Worm (Caenorhabditis elegans) whole organism, L2 larva: Measurements from ENCODE around the gene ZK105.1.

ENCODE experiments used
- aly-2 ChIP-seq: fragments of 150-350 bp; optimal IDR thresholded peaks from 2 replicates; lab custom pipeline; 2014; ENCODE audit warnings: missing biosample characterization, missing genetic modification characterization
- ama-1 ChIP-seq: fragments of 150-350 bp; optimal IDR thresholded peaks from 2 replicates; lab custom pipeline; 2018; ENCODE audit warnings: inconsistent platforms
- gmeb-1 ChIP-seq: fragments of 150-350 bp; optimal IDR thresholded peaks from 2 replicates; lab custom pipeline; 2014; ENCODE audit warnings: missing biosample characterization, missing genetic modification characterization
- lin-13 ChIP-seq: fragments of 150-350 bp; optimal IDR thresholded peaks from 2 replicates; lab custom pipeline; 2014; ENCODE audit warnings: missing biosample characterization, missing genetic modification reagents, missing genetic modification characterization
- lin-39 ChIP-seq: fragments of 150-350 bp; optimal IDR thresholded peaks from 2 replicates; lab custom pipeline; 2014; ENCODE audit warnings: missing biosample characterization, missing genetic modification reagents, missing genetic modification characterization
- lsy-2 ChIP-seq, 2 experiments: fragments of 150-350 bp in 1 of 2; sonication (generic microtip) in 1 of 2; optimal IDR thresholded peaks; 2 replicates each; lab custom pipeline; 2014 to 2017; ENCODE audit warnings: missing biosample characterization in 2 of 2, missing genetic modification characterization in 2 of 2
- nhr-237 ChIP-seq: fragments of 150-350 bp; optimal IDR thresholded peaks from 2 replicates; lab custom pipeline; 2014; ENCODE audit warnings: missing biosample characterization, missing genetic modification characterization
- nhr-25 ChIP-seq: fragments of 150-350 bp; sonication (generic microtip); optimal IDR thresholded peaks from 3 replicates; lab custom pipeline; 2014; ENCODE audit warnings: missing biosample characterization, missing genetic modification characterization
- nhr-6 ChIP-seq: fragments of 150-350 bp; optimal IDR thresholded peaks from 2 replicates; lab custom pipeline; 2014; ENCODE audit warnings: missing biosample characterization, missing genetic modification characterization
- nhr-77 ChIP-seq: fragments of 150-350 bp; optimal IDR thresholded peaks from 2 replicates; lab custom pipeline; 2014; ENCODE audit warnings: missing biosample characterization, missing genetic modification characterization
- unc-55 ChIP-seq: fragments of 150-350 bp; sonication (generic microtip); optimal IDR thresholded peaks from 3 replicates; lab custom pipeline; 2014; ENCODE audit warnings: missing biosample characterization, missing genetic modification reagents, missing genetic modification characterization
- unc-62 ChIP-seq: fragments of 150-350 bp; optimal IDR thresholded peaks from 2 replicates; lab custom pipeline; 2014; ENCODE audit warnings: missing biosample characterization, missing genetic modification reagents, missing genetic modification characterization
- zag-1 ChIP-seq: fragments of 150-350 bp; optimal IDR thresholded peaks from 2 replicates; lab custom pipeline; 2014; ENCODE audit warnings: missing biosample characterization, missing genetic modification characterization
- ztf-11 ChIP-seq: sonication (generic microtip); optimal IDR thresholded peaks from 2 replicates; lab custom pipeline; 2017; ENCODE audit warnings: missing biosample characterization, missing genetic modification characterization

DNA sequence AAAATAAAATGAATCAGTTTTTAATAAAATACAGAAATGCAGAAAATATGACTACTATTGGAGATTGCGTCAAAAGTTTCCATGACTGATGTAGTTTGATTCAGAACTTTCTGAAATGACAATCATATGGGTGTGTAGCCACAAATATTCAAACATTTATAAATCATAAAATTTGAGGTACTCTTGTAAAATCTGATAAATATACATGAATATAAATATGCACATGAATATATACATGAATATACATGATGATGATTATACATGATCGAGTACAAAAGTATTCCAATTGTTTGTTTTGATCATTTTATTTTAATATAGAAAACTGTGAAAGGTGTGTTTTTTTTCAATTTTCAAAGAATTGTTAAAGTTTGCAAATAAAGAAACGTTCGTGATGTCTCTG, 40.8 kb downstream of the ZK105.1 start, which contains the start of gene T05B11.4:
- TF ChIP-seq lsy-2 (tag; optimal IDR thresholded peaks at IDR 0.05; lab: Kevin White, UChicago) (no peak), nhr-237 (tag; lab: Kevin White, UChicago) (no peak), zag-1 (tag; lab: Kevin White, UChicago) (no peak), lin-39 (tag; lab: Kevin White, UChicago) (no peak), nhr-77 (tag; lab: Kevin White, UChicago) (no peak), gmeb-1 (tag; lab: Kevin White, UChicago) (no peak), ztf-11 (tag; lab: Kevin White, UChicago) (no peak), aly-2 (no peak), lin-13 (no peak), nhr-25 (tag; lab: Kevin White, UChicago) (no peak), unc-55 (GFP tag; lab: Kevin White, UChicago) (no peak), ama-1 (lab: Kevin White, UChicago) (no peak), unc-62 (GFP tag; lab: Kevin White, UChicago) (no peak), nhr-6 (tag; lab: Kevin White, UChicago) (no peak)
